Fruit fly (Drosophila melanogaster): ENCODE data around the gene CG4511.

CG4511 gene

dm6 chr3R:10881824-10882559 is 27.7 kb downstream of the CG4511 start, which contains the start of gene Tpc1 (continued):
- TF ChIP-seq CG3281 (GFP tag; optimal IDR thresholded peaks at IDR 0.05) = peak; percentile 8
- peak; percentile 36 for TF ChIP-seq CG12659 (GFP tag; optimal IDR thresholded peaks at IDR 0.05)
- peak; percentile 65 for TF ChIP-seq sug (tag; optimal IDR thresholded peaks at IDR 0.05)
- peak; percentile 62 for TF ChIP-seq CoRest (tag; optimal IDR thresholded peaks at IDR 0.05)
- TF ChIP-seq CG4404 (GFP tag; IDR thresholded peaks at IDR 0.05) = no peak
- TF ChIP-seq CHES-1-like (GFP tag; optimal IDR thresholded peaks at IDR 0.05) = peak; percentile 44
- TF ChIP-seq CG11504 (tag; optimal IDR thresholded peaks at IDR 0.05) = peak; percentile 88
- no peak for TF ChIP-seq lov (optimal IDR thresholded peaks at IDR 0.05)
- 0 out of 3 replicates have a peak, but pooled peaks have one; percentile 22 for TF ChIP-seq lov (GFP tag; IDR thresholded peaks at IDR 0.05)
- TF ChIP-seq gsb-n (tag; optimal IDR thresholded peaks at IDR 0.05) = no peak
- TF ChIP-seq pzg (GFP tag; optimal IDR thresholded peaks at IDR 0.05) = peak; percentile 69
- peak; percentile 72 for TF ChIP-seq CG9932 (GFP tag; IDR thresholded peaks at IDR 0.05)
- peak; percentile 54 for TF ChIP-seq CG4854 (GFP tag; optimal IDR thresholded peaks at IDR 0.05)
- no peak for TF ChIP-seq CG32772 (GFP tag; IDR thresholded peaks at IDR 0.05)
- TF ChIP-seq Mes4 (GFP tag; optimal IDR thresholded peaks at IDR 0.05) = no peak
- peak; percentile 35 for TF ChIP-seq Sox102F (GFP tag; optimal IDR thresholded peaks at IDR 0.05)
- peak; percentile 62 for TF ChIP-seq HLH54F (GFP tag; optimal IDR thresholded peaks at IDR 0.05)
- peak; percentile 7 for TF ChIP-seq CG3163 (GFP tag; optimal IDR thresholded peaks at IDR 0.05)
- TF ChIP-seq stc (GFP tag; IDR thresholded peaks at IDR 0.05) = no peak
- TF ChIP-seq CG12155 (GFP tag; optimal IDR thresholded peaks at IDR 0.05) = peak; percentile 45
- TF ChIP-seq seq (GFP tag; IDR thresholded peaks at IDR 0.05) = no peak
- no peak for TF ChIP-seq zf30C (GFP tag; optimal IDR thresholded peaks at IDR 0.05)
- TF ChIP-seq CG30403 (GFP tag; optimal IDR thresholded peaks at IDR 0.05) = peak; percentile 57
- peak; percentile 39 for TF ChIP-seq B-H2 (GFP tag; optimal IDR thresholded peaks at IDR 0.05)
- peak; percentile 51 for TF ChIP-seq Rfx (GFP tag; IDR thresholded peaks at IDR 0.05)
- peak; percentile 94 for TF ChIP-seq CG5180 (GFP tag; optimal IDR thresholded peaks at IDR 0.05)
- peak; percentile 46 for TF ChIP-seq CG10147 (GFP tag; optimal IDR thresholded peaks at IDR 0.05)
- TF ChIP-seq CG8924 (tag; optimal IDR thresholded peaks at IDR 0.05) = peak; percentile 10
- TF ChIP-seq chinmo (GFP tag; IDR thresholded peaks at IDR 0.05; ENCODE audit: partially characterized antibody) = peak; percentile 96
- TF ChIP-seq sens (GFP tag) = peak; percentile 91
- peak; percentile 90 for TF ChIP-seq Doc3 (GFP tag; IDR thresholded peaks at IDR 0.05; ENCODE audit: partially characterized antibody)
- peak; percentile 89 for TF ChIP-seq Dp (GFP tag; optimal IDR thresholded peaks at IDR 0.05)
- TF ChIP-seq zen (tag; optimal IDR thresholded peaks at IDR 0.05) = peak; percentile 48
- TF ChIP-seq da (GFP tag; optimal IDR thresholded peaks at IDR 0.05) = no peak
- TF ChIP-seq MBD-R2 (GFP tag; IDR thresholded peaks at IDR 0.05) = peak; percentile 93
- TF ChIP-seq h (optimal IDR thresholded peaks at IDR 0.05) = no peak
- TF ChIP-seq lola (GFP tag; optimal IDR thresholded peaks at IDR 0.05) = peak in 1 of 3 experiments; percentile 29
- peak; percentile 36 for TF ChIP-seq stwl (tag; optimal IDR thresholded peaks at IDR 0.05)
- TF ChIP-seq tap (tag; optimal IDR thresholded peaks at IDR 0.05) = no peak
- peak; percentile 30 for TF ChIP-seq dmrt11E (tag; optimal IDR thresholded peaks at IDR 0.05)
- no peak for TF ChIP-seq CG13296 (GFP tag; optimal IDR thresholded peaks at IDR 0.05)
- TF ChIP-seq CG7786 (GFP tag; optimal IDR thresholded peaks at IDR 0.05) = peak; percentile 42
- TF ChIP-seq CG12744 (GFP tag; optimal IDR thresholded peaks at IDR 0.05) = peak; percentile 3
- peak; percentile 23; the same call in 1 of the 2 replicates for TF ChIP-seq CG31441 (GFP tag; IDR thresholded peaks at IDR 0.05)
- no peak for TF ChIP-seq NK7.1 (GFP tag; optimal IDR thresholded peaks at IDR 0.05)
- TF ChIP-seq MTF-1 (GFP tag; optimal IDR thresholded peaks at IDR 0.05; ENCODE audit: borderline replicate concordance) = no peak
- peak; percentile 10 to 19 for TF ChIP-seq chif (GFP tag; optimal IDR thresholded peaks at IDR 0.05)
- TF ChIP-seq bab2 (GFP tag; optimal IDR thresholded peaks at IDR 0.05) = peak; percentile 24
- TF ChIP-seq CG15269 (tag; optimal IDR thresholded peaks at IDR 0.05) = peak; percentile 2
- TF ChIP-seq E2f2 (GFP tag; IDR thresholded peaks at IDR 0.05) = peak; percentile 94

All from whole organism, embryonic.